Fruit fly (Drosophila melanogaster) whole organism: Measurements from ENCODE around the gene CG10064.

Experiments
- CG8478 ChIP-seq: fragments of >200 bp; optimal IDR thresholded peaks from 2 replicates; lab custom pipeline; 2018; ENCODE audit warnings: inconsistent platforms
- Dll ChIP-seq: fragments of >200 bp; optimal IDR thresholded peaks from 2 replicates; lab custom pipeline; 2017
- EcR ChIP-seq, 2 experiments: fragments of >200 bp; optimal IDR thresholded peaks; 2 replicates each; lab custom pipeline; 2017; ENCODE audit warnings: missing biosample characterization in 2 of 2, missing genetic modification characterization in 2 of 2, missing genetic modification reagents in 2 of 2
- usp ChIP-seq: fragments of >200 bp; optimal IDR thresholded peaks from 2 replicates; lab custom pipeline; 2017; ENCODE audit warnings: missing biosample characterization, missing genetic modification characterization, mixed read lengths

DNA sequence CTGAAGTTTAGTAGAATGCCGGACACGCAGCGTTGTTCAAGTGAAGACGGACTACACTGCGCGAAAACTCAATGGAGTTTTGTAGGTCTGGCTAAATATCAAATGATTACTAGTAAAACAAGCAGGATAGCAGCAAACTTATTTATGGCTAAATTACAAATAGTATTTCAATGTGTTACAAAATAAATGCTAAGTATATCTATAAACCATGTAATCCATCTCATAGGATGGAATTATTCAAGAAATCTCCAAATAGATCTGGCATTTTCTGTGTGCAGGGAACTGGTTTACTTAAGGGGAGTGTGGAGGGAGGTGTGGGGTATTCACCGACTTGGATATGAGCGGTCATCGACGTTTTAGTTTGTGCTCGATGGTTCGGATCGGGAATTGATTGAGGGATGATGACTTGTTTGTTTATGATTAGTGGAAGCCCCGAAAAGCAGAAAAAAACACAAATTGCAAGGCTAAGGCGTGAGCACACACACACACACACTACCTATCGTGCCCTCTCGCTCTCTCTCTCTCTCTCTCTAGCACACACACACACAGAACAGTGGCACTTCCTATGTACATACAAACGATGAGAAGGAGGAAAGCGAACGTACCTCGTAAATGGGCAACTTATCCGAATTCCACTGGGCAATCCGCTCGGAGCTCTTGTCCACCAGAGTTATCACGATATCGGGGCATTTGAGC, 3.8 kb downstream of the CG10064 start:
- TF ChIP-seq CG8478 (no peak), EcR (GFP tag; optimal IDR thresholded peaks at IDR 0.05; lab: Kevin White, UChicago) (no peak), Dll (lab: Kevin White, UChicago) (no peak), usp (GFP tag; lab: Kevin White, UChicago) (no peak)
